Worm (Caenorhabditis elegans) whole organism, mixed stage, embryonic: ENCODE results near the gene R148.8.

ENCODE experiments used
- cnd-1 ChIP-seq: fragments of 200-800 bp; sonication (Bioruptor generic); optimal IDR thresholded peaks from 2 replicates; lab custom pipeline; 2018; ENCODE audit warnings: mild to moderate bottlenecking, missing genetic modification characterization, missing compliant biosample characterization
- drap-1 ChIP-seq: fragments of 200-800 bp; sonication (Bioruptor generic); optimal IDR thresholded peaks from 3 replicates; lab custom pipeline; 2018; ENCODE audit warnings: mild to moderate bottlenecking, missing genetic modification characterization, missing compliant biosample characterization
- elt-1 ChIP-seq: sonication (generic microtip); optimal IDR thresholded peaks from 2 replicates; lab custom pipeline; 2017; ENCODE audit warnings: missing genetic modification characterization, mild to moderate bottlenecking, missing compliant biosample characterization, antibody characterized with exemption, moderate library complexity, borderline replicate concordance; ENCODE audit not compliant: insufficient read depth
- lin-13 ChIP-seq: fragments of 150-350 bp; optimal IDR thresholded peaks from 2 replicates; lab custom pipeline; 2014; ENCODE audit warnings: missing biosample characterization, missing genetic modification characterization
- lsy-2 ChIP-seq: fragments of 150-350 bp; optimal IDR thresholded peaks from 2 replicates; lab custom pipeline; 2014; ENCODE audit warnings: missing biosample characterization, missing genetic modification characterization
- mep-1 ChIP-seq: fragments of 150-350 bp; optimal IDR thresholded peaks from 2 replicates; lab custom pipeline; 2017; ENCODE audit warnings: missing biosample characterization, missing genetic modification reagents, missing genetic modification characterization, inconsistent platforms
- nhr-237 ChIP-seq: fragments of 150-350 bp; optimal IDR thresholded peaks from 2 replicates; lab custom pipeline; 2014; ENCODE audit warnings: missing biosample characterization, missing genetic modification characterization
- nhr-28 ChIP-seq: fragments of 150-350 bp; optimal IDR thresholded peaks from 2 replicates; lab custom pipeline; 2014; ENCODE audit warnings: missing biosample characterization, missing genetic modification characterization
- nhr-76 ChIP-seq: sonication (generic microtip); optimal IDR thresholded peaks from 2 replicates; lab custom pipeline; 2017; ENCODE audit warnings: missing biosample characterization, missing genetic modification characterization
- pha-4 ChIP-seq: fragments of 150-350 bp; optimal IDR thresholded peaks from 2 replicates; lab custom pipeline; 2018; ENCODE audit warnings: missing biosample characterization, missing genetic modification reagents, missing genetic modification characterization
- snpc-4 ChIP-seq: fragments of 150-350 bp; optimal IDR thresholded peaks from 2 replicates; lab custom pipeline; 2014; ENCODE audit warnings: missing biosample characterization, missing genetic modification characterization
- unc-39 ChIP-seq: fragments of 150-350 bp; optimal IDR thresholded peaks from 2 replicates; lab custom pipeline; 2014; ENCODE audit warnings: missing biosample characterization, missing genetic modification characterization
- zip-8 ChIP-seq: fragments of 150-350 bp; optimal IDR thresholded peaks from 2 replicates; lab custom pipeline; 2014; ENCODE audit warnings: missing biosample characterization, missing genetic modification characterization
- ztf-11 ChIP-seq: fragments of 150-350 bp; optimal IDR thresholded peaks from 2 replicates; lab custom pipeline; 2014; ENCODE audit warnings: missing biosample characterization, missing genetic modification characterization

DNA sequence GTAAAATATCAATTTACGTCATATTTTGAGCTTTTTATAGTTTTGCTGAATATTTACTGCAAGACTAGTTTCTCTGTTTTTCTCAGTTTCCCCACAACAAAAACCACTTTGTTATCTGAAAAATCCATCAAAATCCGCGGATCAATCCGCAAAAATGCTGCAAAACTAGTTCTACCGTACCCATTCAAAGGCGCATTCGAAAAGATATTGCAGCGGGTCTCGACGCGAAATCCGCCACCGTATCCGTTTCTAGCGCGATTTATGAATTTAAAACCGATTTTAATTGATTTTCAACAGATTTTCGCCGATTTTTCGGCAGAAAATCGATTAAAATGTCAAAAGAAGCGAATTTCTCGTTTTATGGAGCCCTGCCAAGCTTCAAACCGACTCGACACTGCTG lies 19.9 kb upstream of the R148.8 start, which contains the start of gene R148.4:
- TF ChIP-seq nhr-237 (tag; lab: Kevin White, UChicago) (no peak), nhr-76 (no peak), ztf-11 (tag; lab: Kevin White, UChicago) (no peak), unc-39 (tag; lab: Kevin White, UChicago) (no peak), snpc-4 (no peak), pha-4 (tag; lab: Kevin White, UChicago) (no peak), drap-1 (GFP tag; lab: Kevin White, UChicago) (no peak), cnd-1 (no peak), nhr-28 (no peak), elt-1 (tag; lab: Kevin White, UChicago) (no peak), lin-13 (tag; lab: Kevin White, UChicago) (no peak), mep-1 (tag; lab: Kevin White, UChicago) (no peak), zip-8 (tag; lab: Kevin White, UChicago) (no peak), lsy-2 (tag; lab: Kevin White, UChicago) (no peak)
